Fruit fly (Drosophila melanogaster): ENCODE data around the gene CG32801.

DNA sequence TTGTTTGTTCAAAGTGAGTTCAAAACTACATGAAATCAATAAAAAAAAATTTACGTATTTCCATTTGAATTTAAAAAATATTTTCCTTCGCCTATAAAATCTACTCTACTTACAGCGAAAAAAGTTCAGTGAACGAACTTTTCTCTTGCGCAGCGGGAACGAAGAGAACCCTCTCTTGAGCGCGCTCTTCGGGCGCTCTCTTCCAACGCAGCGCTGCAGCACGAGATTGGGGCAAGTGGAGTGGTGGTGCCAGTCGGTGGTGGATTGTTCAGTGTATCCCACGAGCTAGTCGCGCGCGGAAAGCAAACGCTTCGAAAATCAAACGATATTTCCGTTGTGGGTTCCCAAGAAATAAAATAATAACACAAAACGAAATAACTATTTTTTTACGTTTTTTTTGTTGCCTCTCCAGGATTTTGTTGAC is 38.7 kb upstream of the CG32801 start, which contains the start of gene Hr4:
- TF ChIP-seq CG8478 (optimal IDR thresholded peaks at IDR 0.05): no peak
- no peak for TF ChIP-seq CTCF (optimal IDR thresholded peaks at IDR 0.05)
